Worm (Caenorhabditis elegans) whole organism, L3 larva: Measurements from ENCODE around the gene srw-141.

Experiments used
- R02D3.7 ChIP-seq: fragments of 150-350 bp; optimal IDR thresholded peaks from 2 replicates; lab custom pipeline; 2014; ENCODE audit warnings: missing biosample characterization, missing genetic modification characterization
- ZK546.5 ChIP-seq: sonication (generic microtip); optimal IDR thresholded peaks from 2 replicates; lab custom pipeline; 2017; ENCODE audit warnings: missing biosample characterization, missing genetic modification characterization
- aly-2 ChIP-seq: fragments of 150-350 bp; optimal IDR thresholded peaks from 2 replicates; lab custom pipeline; 2014; ENCODE audit warnings: missing biosample characterization, missing genetic modification characterization
- ceh-16 ChIP-seq: sonication (generic microtip); optimal IDR thresholded peaks from 2 replicates; lab custom pipeline; 2017; ENCODE audit warnings: missing biosample characterization, missing genetic modification characterization
- ceh-82 ChIP-seq: fragments of 150-350 bp; optimal IDR thresholded peaks from 2 replicates; lab custom pipeline; 2014; ENCODE audit warnings: missing biosample characterization, missing genetic modification characterization
- ceh-9 ChIP-seq: sonication (generic microtip); optimal IDR thresholded peaks from 2 replicates; lab custom pipeline; 2018; ENCODE audit warnings: missing biosample characterization, missing genetic modification characterization
- daf-12 ChIP-seq: fragments of 150-350 bp; optimal IDR thresholded peaks from 2 replicates; lab custom pipeline; 2014; ENCODE audit warnings: missing biosample characterization, missing genetic modification reagents, missing genetic modification characterization
- egl-27 ChIP-seq: sonication (generic microtip); optimal IDR thresholded peaks from 4 replicates; lab custom pipeline; 2017; ENCODE audit warnings: missing biosample characterization, missing genetic modification reagents, missing genetic modification characterization
- egl-5 ChIP-seq: fragments of 150-350 bp; optimal IDR thresholded peaks from 2 replicates; lab custom pipeline; 2017; ENCODE audit warnings: missing biosample characterization, missing genetic modification reagents, missing genetic modification characterization, inconsistent platforms
- fkh-10 ChIP-seq: sonication (generic microtip); optimal IDR thresholded peaks from 2 replicates; lab custom pipeline; 2017; ENCODE audit warnings: missing biosample characterization, missing genetic modification reagents, missing genetic modification characterization
- fkh-2 ChIP-seq: fragments of 150-350 bp; optimal IDR thresholded peaks from 2 replicates; lab custom pipeline; 2014; ENCODE audit warnings: missing biosample characterization, missing genetic modification reagents, missing genetic modification characterization
- hmg-11 ChIP-seq: sonication (generic microtip); optimal IDR thresholded peaks from 2 replicates; lab custom pipeline; 2016; ENCODE audit warnings: missing genetic modification characterization, missing compliant biosample characterization
- jun-1 ChIP-seq: fragments of 150-350 bp; optimal IDR thresholded peaks from 2 replicates; lab custom pipeline; 2014; ENCODE audit warnings: missing biosample characterization, missing genetic modification reagents, missing genetic modification characterization
- lin-15B ChIP-seq: fragments of 150-350 bp; optimal IDR thresholded peaks from 2 replicates; lab custom pipeline; 2014; ENCODE audit warnings: missing biosample characterization, missing genetic modification characterization
- mdl-1 ChIP-seq: fragments of 150-350 bp; optimal IDR thresholded peaks from 2 replicates; lab custom pipeline; 2014; ENCODE audit warnings: missing biosample characterization, missing genetic modification characterization
- nhr-11 ChIP-seq: fragments of 150-350 bp; optimal IDR thresholded peaks from 2 replicates; lab custom pipeline; 2014; ENCODE audit warnings: missing biosample characterization, missing genetic modification characterization
- nhr-12 ChIP-seq: fragments of 150-350 bp; optimal IDR thresholded peaks from 2 replicates; lab custom pipeline; 2014; ENCODE audit warnings: missing biosample characterization, missing genetic modification characterization
- nhr-23 ChIP-seq: fragments of 150-350 bp; optimal IDR thresholded peaks from 2 replicates; lab custom pipeline; 2014; ENCODE audit warnings: missing biosample characterization, missing genetic modification reagents, missing genetic modification characterization
- nhr-25 ChIP-seq: sonication (generic microtip); optimal IDR thresholded peaks from 2 replicates; lab custom pipeline; 2017; ENCODE audit warnings: missing biosample characterization, missing genetic modification characterization
- nhr-28 ChIP-seq: fragments of 150-350 bp; optimal IDR thresholded peaks from 2 replicates; lab custom pipeline; 2014; ENCODE audit warnings: missing biosample characterization, missing genetic modification characterization
- nhr-43 ChIP-seq: sonication (generic microtip); optimal IDR thresholded peaks from 2 replicates; lab custom pipeline; 2016; ENCODE audit warnings: mild to moderate bottlenecking, missing genetic modification characterization, missing compliant biosample characterization; ENCODE audit not compliant: poor library complexity, severe bottlenecking
- nhr-67 ChIP-seq: fragments of 150-350 bp; optimal IDR thresholded peaks from 2 replicates; lab custom pipeline; 2014; ENCODE audit warnings: missing biosample characterization, missing genetic modification characterization
- nhr-76 ChIP-seq: fragments of 150-350 bp; sonication (generic microtip); optimal IDR thresholded peaks from 5 replicates; lab custom pipeline; 2014; ENCODE audit warnings: missing biosample characterization, missing genetic modification characterization
- nhr-77 ChIP-seq: fragments of 150-350 bp; optimal IDR thresholded peaks from 2 replicates; lab custom pipeline; 2014; ENCODE audit warnings: missing biosample characterization, missing genetic modification characterization
- pqm-1 ChIP-seq: fragments of 150-350 bp; optimal IDR thresholded peaks from 2 replicates; lab custom pipeline; 2017; ENCODE audit warnings: missing biosample characterization, missing genetic modification characterization, inconsistent platforms
- sea-2 ChIP-seq: fragments of 150-350 bp; sonication (generic microtip); optimal IDR thresholded peaks from 4 replicates; lab custom pipeline; 2014; ENCODE audit warnings: missing biosample characterization, missing genetic modification reagents, missing genetic modification characterization
- unc-39 ChIP-seq: sonication (generic microtip); optimal IDR thresholded peaks from 4 replicates; lab custom pipeline; 2017; ENCODE audit warnings: missing biosample characterization, missing genetic modification characterization
- unc-62 ChIP-seq: fragments of 150-350 bp; sonication (generic microtip); optimal IDR thresholded peaks from 4 replicates; lab custom pipeline; 2014; ENCODE audit warnings: missing biosample characterization, missing genetic modification reagents, missing genetic modification characterization
- zag-1 ChIP-seq: fragments of 150-350 bp; optimal IDR thresholded peaks from 2 replicates; lab custom pipeline; 2014; ENCODE audit warnings: missing biosample characterization, missing genetic modification characterization
- ztf-4 ChIP-seq: fragments of 150-350 bp; optimal IDR thresholded peaks from 2 replicates; lab custom pipeline; 2014; ENCODE audit warnings: missing biosample characterization, missing genetic modification characterization

The srw-141 gene

ce11 chrV:2941405-2941804, 3.0 kb upstream of the srw-141 start, which contains the start of gene srw-143:
Gene srw-143 (minus strand): TSS chrV:2941505.
- TF ChIP-seq unc-62 (GFP tag; lab: Kevin White, UChicago) (no peak), jun-1 (no peak), nhr-11 (tag; lab: Kevin White, UChicago) (no peak), mdl-1 (tag; lab: Kevin White, UChicago) (no peak), nhr-77 (no peak), nhr-25 (tag; lab: Kevin White, UChicago) (no peak), ZK546.5 (tag; lab: Kevin White, UChicago) (no peak), ceh-82 (tag; lab: Kevin White, UChicago) (no peak)

- TF ChIP-seq ztf-4 (tag; lab: Kevin White, UChicago) = no peak
- TF ChIP-seq egl-27 = no peak
- no peak for TF ChIP-seq unc-39 (tag; lab: Kevin White, UChicago)
- TF ChIP-seq unc-62 (GFP tag; lab: Kevin White, UChicago) = no peak
- TF ChIP-seq nhr-11 (tag; lab: Kevin White, UChicago) = no peak
- TF ChIP-seq fkh-10 (GFP tag; lab: Kevin White, UChicago) = no peak
- TF ChIP-seq fkh-2 (tag; lab: Kevin White, UChicago) = no peak
- no peak for TF ChIP-seq R02D3.7 (tag; lab: Kevin White, UChicago)
- TF ChIP-seq ceh-82 (tag; lab: Kevin White, UChicago) = no peak
- TF ChIP-seq sea-2 (GFP tag; lab: Kevin White, UChicago) = no peak
- TF ChIP-seq aly-2 (tag; lab: Kevin White, UChicago) = no peak
Observed at ce11 chrV:2934075-2934474, 4.3 kb downstream of the srw-141 start, which contains the start of gene srh-247. Gene srh-247 (minus strand): TSS chrV:2934175.

ce11 chrV:2931252-2931651, 7.1 kb downstream of the srw-141 start, which contains the start of gene C31B8.1:
Gene C31B8.1 (plus strand): TSS chrV:2931552.
- no peak for TF ChIP-seq egl-5 (tag; lab: Kevin White, UChicago)
- TF ChIP-seq ceh-16 (tag; lab: Kevin White, UChicago) = no peak
- TF ChIP-seq nhr-67 (tag; lab: Kevin White, UChicago) = no peak
- no peak for TF ChIP-seq ceh-9
- no peak for TF ChIP-seq unc-39 (tag; lab: Kevin White, UChicago)

- no peak for TF ChIP-seq nhr-23 (tag; lab: Kevin White, UChicago)
- TF ChIP-seq nhr-43 (tag; lab: Kevin White, UChicago) = no peak
- TF ChIP-seq nhr-76 (tag; lab: Kevin White, UChicago) = no peak
- TF ChIP-seq lin-15B (tag; lab: Kevin White, UChicago) = no peak
Observed at ce11 chrV:2929753-2930152, 8.6 kb downstream of the srw-141 start, which contains the start of gene C31B8.16. Gene C31B8.16 (plus strand): TSS chrV:2930053.

- TF ChIP-seq egl-5 (tag; lab: Kevin White, UChicago) (no peak), zag-1 (tag; lab: Kevin White, UChicago) (no peak), fkh-2 (tag; lab: Kevin White, UChicago) (no peak), hmg-11 (tag; lab: Kevin White, UChicago) (no peak), daf-12 (tag; lab: Kevin White, UChicago) (no peak), ZK546.5 (tag; lab: Kevin White, UChicago) (no peak), nhr-25 (tag; lab: Kevin White, UChicago) (no peak), fkh-10 (GFP tag; lab: Kevin White, UChicago) (no peak), nhr-12 (tag; lab: Kevin White, UChicago) (no peak), jun-1 (no peak), R02D3.7 (tag; lab: Kevin White, UChicago) (no peak), pqm-1 (tag; lab: Kevin White, UChicago) (no peak)
Observed at ce11 chrV:2927553-2927952, 10.8 kb downstream of the srw-141 start, which contains the start of gene C31B8.12. Gene C31B8.12 (minus strand): TSS chrV:2927653.

ce11 chrV:2922594-2922993, 15.8 kb downstream of the srw-141 start, which contains the start of gene srh-38:
Gene srh-38 (minus strand): TSS chrV:2922694.
- TF ChIP-seq fkh-2 (tag; lab: Kevin White, UChicago) (no peak), nhr-28 (tag; lab: Kevin White, UChicago) (no peak), nhr-43 (tag; lab: Kevin White, UChicago) (no peak), ceh-82 (tag; lab: Kevin White, UChicago) (no peak), ceh-9 (no peak)
